Worm (Caenorhabditis elegans) whole organism, midembryonic: ENCODE measurements around the gene sex-1.

Experiments
- T22C8.4 ChIP-seq: fragments of 200-800 bp; sonication (Bioruptor generic); IDR thresholded peaks from 2 replicates; pipeline ENCODE4 v1.3.6; 2022; ENCODE audit warnings: missing genetic modification characterization, missing compliant biosample characterization
- cog-1 ChIP-seq: sonication (generic microtip); optimal IDR thresholded peaks from 2 replicates; lab custom pipeline; 2016; ENCODE audit warnings: missing genetic modification characterization, missing compliant biosample characterization
- ref-1 ChIP-seq: fragments of 200-800 bp; sonication (Bioruptor generic); conservative IDR thresholded peaks from 2 replicates; pipeline ENCODE4 v1.3.6; 2022; ENCODE audit warnings: missing genetic modification reagents, missing genetic modification characterization, missing compliant biosample characterization
- tab-1 ChIP-seq: fragments of 200-800 bp; sonication (Bioruptor generic); IDR thresholded peaks from 2 replicates; pipeline ENCODE4 v1.3.6; 2022; ENCODE audit warnings: missing genetic modification characterization, missing compliant biosample characterization
- ztf-23 ChIP-seq: fragments of 200-800 bp; sonication (Bioruptor generic); IDR thresholded peaks from 2 replicates; pipeline ENCODE4 v1.3.6; 2022; ENCODE audit warnings: missing genetic modification reagents, missing genetic modification characterization, missing compliant biosample characterization
- ztf-29 ChIP-seq: fragments of 200-800 bp; sonication (Bioruptor generic); IDR thresholded peaks from 2 replicates; pipeline ENCODE4 v1.3.6; 2022; ENCODE audit warnings: missing genetic modification reagents, missing genetic modification characterization, missing compliant biosample characterization

- TF ChIP-seq tab-1 = no peak
- no peak for TF ChIP-seq ztf-23 (GFP tag; lab: Robert Waterston, UW)
- no peak for TF ChIP-seq ztf-29 (GFP tag; lab: Robert Waterston, UW)
- no peak for TF ChIP-seq ref-1
- TF ChIP-seq T22C8.4 = no peak
- TF ChIP-seq cog-1 (tag; lab: Kevin White, UChicago) = no peak
These were observed 14.0 kb upstream of the sex-1 start for ce11 chrX:10219184-10219705.
